Worm (Caenorhabditis elegans): ENCODE results near the gene ZK673.6.

- no peak for TF ChIP-seq unc-39 (tag; optimal IDR thresholded peaks at IDR 0.05)
- no peak for TF ChIP-seq nhr-237 (tag; optimal IDR thresholded peaks at IDR 0.05)
- no peak for TF ChIP-seq cnd-1 (tag; optimal IDR thresholded peaks at IDR 0.05)
- no peak for TF ChIP-seq snpc-4 (tag; optimal IDR thresholded peaks at IDR 0.05)
- TF ChIP-seq ztf-11 (tag; optimal IDR thresholded peaks at IDR 0.05), result no peak
- no peak for TF ChIP-seq tbx-8 (GFP tag; optimal IDR thresholded peaks at IDR 0.05)
- TF ChIP-seq nhr-12 (tag; optimal IDR thresholded peaks at IDR 0.05), result no peak
- no peak for TF ChIP-seq ces-1 (GFP tag; optimal IDR thresholded peaks at IDR 0.05)
- no peak for TF ChIP-seq blmp-1 (tag; optimal IDR thresholded peaks at IDR 0.05)
- no peak for TF ChIP-seq nhr-76 (tag; optimal IDR thresholded peaks at IDR 0.05)
- TF ChIP-seq ceh-43 (GFP tag; optimal IDR thresholded peaks at IDR 0.05), result no peak
These were observed 19.0 kb downstream of the ZK673.6 start for ce11 chrII:10444971-10445707.
